Fruit fly (Drosophila melanogaster): ENCODE data around the gene CG6793.
A peak's percentile ranks its signal among the peaks of the same experiment; 100 is the strongest.

Gene CG6793

dm6 chr3L:12081679-12082520, 39.7 kb downstream of the CG6793 start, which contains the start of gene Sema5c (continued):
- TF ChIP-seq B-H2 (GFP tag; optimal IDR thresholded peaks at IDR 0.05) (no peak), mam (GFP tag; optimal IDR thresholded peaks at IDR 0.05) (peak; percentile 17), kni (GFP tag; optimal IDR thresholded peaks at IDR 0.05) (peak; percentile 80), bcd (GFP tag; optimal IDR thresholded peaks at IDR 0.05) (peak; percentile 74), Bteb2 (GFP tag; optimal IDR thresholded peaks at IDR 0.05) (no peak), klu (GFP tag; IDR thresholded peaks at IDR 0.05) (peak; percentile 45; the same call in 1 of the 2 replicates), Myb (GFP tag; optimal IDR thresholded peaks at IDR 0.05) (no peak), CG6689 (GFP tag; IDR thresholded peaks at IDR 0.05) (peak; percentile 42; the same call in 1 of the 2 replicates), CG6272 (GFP tag; IDR thresholded peaks at IDR 0.05) (0 out of 2 replicates have a peak, but pooled peaks have one; percentile 17), CG12155 (GFP tag; optimal IDR thresholded peaks at IDR 0.05) (peak; percentile 26), Ravus (GFP tag; IDR thresholded peaks at IDR 0.05) (no peak), CG14441 (GFP tag; IDR thresholded peaks at IDR 0.05) (peak; percentile 56), Scr (GFP tag; IDR thresholded peaks at IDR 0.05; ENCODE audit: partially characterized antibody) (peak; percentile 38), sc (optimal IDR thresholded peaks at IDR 0.05) (no peak), sc (GFP tag; optimal IDR thresholded peaks at IDR 0.05) (peak; percentile 73), CG2116 (GFP tag; optimal IDR thresholded peaks at IDR 0.05) (peak; percentile 36), CG7786 (GFP tag; optimal IDR thresholded peaks at IDR 0.05) (no peak), CG12299 (tag; optimal IDR thresholded peaks at IDR 0.05) (no peak)

- 0 out of 3 replicates have a peak, but pooled peaks have one; percentile 13 for TF ChIP-seq ase (GFP tag; IDR thresholded peaks at IDR 0.05)
- TF ChIP-seq CG34422 (GFP tag; IDR thresholded peaks at IDR 0.05) = 0 out of 3 replicates have a peak, but pooled peaks have one; percentile 13
- TF ChIP-seq h (optimal IDR thresholded peaks at IDR 0.05) = no peak
- no peak for TF ChIP-seq so (GFP tag; IDR thresholded peaks at IDR 0.05)
- peak; percentile 71; the same call in 1 of the 3 replicates for TF ChIP-seq CG2199 (GFP tag; IDR thresholded peaks at IDR 0.05)
- TF ChIP-seq CG6272 (GFP tag; IDR thresholded peaks at IDR 0.05) = 0 out of 2 replicates have a peak, but pooled peaks have one; percentile 9
- TF ChIP-seq CG12769 (tag; optimal IDR thresholded peaks at IDR 0.05) = peak; percentile 65
- peak; percentile 37; the same call in 1 of the 2 replicates for TF ChIP-seq CG17328 (GFP tag; IDR thresholded peaks at IDR 0.05)
- no peak for TF ChIP-seq CG4328 (GFP tag; optimal IDR thresholded peaks at IDR 0.05)
- TF ChIP-seq Doc2 (GFP tag; IDR thresholded peaks at IDR 0.05) = 0 out of 2 replicates have a peak, but pooled peaks have one; percentile 43
- TF ChIP-seq CG18476 (GFP tag; optimal IDR thresholded peaks at IDR 0.05) = no peak
- TF ChIP-seq ham (GFP tag; IDR thresholded peaks at IDR 0.05) = no peak
- TF ChIP-seq chn (GFP tag; optimal IDR thresholded peaks at IDR 0.05) = peak; percentile 63
- peak; percentile 14 for TF ChIP-seq CG9876 (GFP tag; optimal IDR thresholded peaks at IDR 0.05)
- no peak for TF ChIP-seq chif (GFP tag; optimal IDR thresholded peaks at IDR 0.05)
- TF ChIP-seq rib (GFP tag; IDR thresholded peaks at IDR 0.05) = peak; percentile 47; the same call in 1 of the 2 replicates
- 0 out of 2 replicates have a peak, but pooled peaks have one; percentile 5 for TF ChIP-seq MBD-R2 (GFP tag; IDR thresholded peaks at IDR 0.05)
- no peak for TF ChIP-seq dysf (GFP tag; IDR thresholded peaks at IDR 0.05)
- TF ChIP-seq CG31224 (GFP tag; IDR thresholded peaks at IDR 0.05) = peak; percentile 24; the same call in 1 of the 2 replicates
- 0 out of 2 replicates have a peak, but pooled peaks have one; percentile 34 for TF ChIP-seq NFAT (GFP tag; IDR thresholded peaks at IDR 0.05)
- TF ChIP-seq Ada2b (GFP tag; IDR thresholded peaks at IDR 0.05) = 0 out of 2 replicates have a peak, but pooled peaks have one; percentile 0
- TF ChIP-seq ro (GFP tag; IDR thresholded peaks at IDR 0.05) = no peak
- TF ChIP-seq BEAF-32 (GFP tag; optimal IDR thresholded peaks at IDR 0.05) = no peak
- TF ChIP-seq CG2889 (GFP tag; IDR thresholded peaks at IDR 0.05) = 0 out of 3 replicates have a peak, but pooled peaks have one; percentile 32
- TF ChIP-seq Med (GFP tag) = peak; percentile 85
- 0 out of 3 replicates have a peak, but pooled peaks have one; percentile 27 for TF ChIP-seq otp (GFP tag; IDR thresholded peaks at IDR 0.05)
These were observed 40.3 kb downstream of the CG6793 start for dm6 chr3L:12082521-12082841.
